Fruit fly (Drosophila melanogaster): ENCODE data around the gene CG2200.

Gene CG2200

dm6 chrX:13087333-13087828, 6.7 kb upstream of the CG2200 start (continued):
- TF ChIP-seq Trl (optimal IDR thresholded peaks at IDR 0.05) (peak; percentile 48 to 83), Trl (GFP tag; optimal IDR thresholded peaks at IDR 0.05) (no peak), sd (tag; optimal IDR thresholded peaks at IDR 0.05) (peak; percentile 10), luna (GFP tag; optimal IDR thresholded peaks at IDR 0.05) (no peak), otp (GFP tag; IDR thresholded peaks at IDR 0.05) (no peak), CG18011 (GFP tag; optimal IDR thresholded peaks at IDR 0.05) (no peak), sug (tag; optimal IDR thresholded peaks at IDR 0.05) (peak; percentile 13), exex (tag; optimal IDR thresholded peaks at IDR 0.05) (peak; percentile 55), Sry-δ (GFP tag; optimal IDR thresholded peaks at IDR 0.05) (no peak), trem (tag; optimal IDR thresholded peaks at IDR 0.05) (no peak), slbo (GFP tag; IDR thresholded peaks at IDR 0.05) (peak; percentile 47; the same call in 1 of the 2 replicates), psq (GFP tag; optimal IDR thresholded peaks at IDR 0.05) (peak; percentile 68), Hr39 (optimal IDR thresholded peaks at IDR 0.05) (no peak), schlank (tag; optimal IDR thresholded peaks at IDR 0.05) (peak; percentile 8), rib (GFP tag; IDR thresholded peaks at IDR 0.05) (0 out of 2 replicates have a peak, but pooled peaks have one; percentile 31), Fer1 (GFP tag; optimal IDR thresholded peaks at IDR 0.05) (peak; percentile 24), CG4360 (GFP tag; IDR thresholded peaks at IDR 0.05) (peak; percentile 67), Atf6 (GFP tag; IDR thresholded peaks at IDR 0.05) (0 out of 2 replicates have a peak, but pooled peaks have one; percentile 8), CG33557 (GFP tag; optimal IDR thresholded peaks at IDR 0.05) (no peak), oc (tag; optimal IDR thresholded peaks at IDR 0.05) (no peak), Doc2 (GFP tag; IDR thresholded peaks at IDR 0.05) (no peak), Bteb2 (GFP tag; optimal IDR thresholded peaks at IDR 0.05) (no peak), CG13296 (GFP tag; optimal IDR thresholded peaks at IDR 0.05) (peak; percentile 28), Nf-YA (GFP tag; IDR thresholded peaks at IDR 0.05) (0 out of 2 replicates have a peak, but pooled peaks have one; percentile 9), Elba2 (GFP tag; optimal IDR thresholded peaks at IDR 0.05) (peak; percentile 91), Med (GFP tag) (peak; percentile 76), sob (GFP tag; IDR thresholded peaks at IDR 0.05) (peak; percentile 47; the same call in 1 of the 2 replicates), NK7.1 (GFP tag; optimal IDR thresholded peaks at IDR 0.05) (no peak), cwo (GFP tag; optimal IDR thresholded peaks at IDR 0.05) (peak; percentile 26), CkIIα-i1 (GFP tag; IDR thresholded peaks at IDR 0.05) (no peak), gce (GFP tag; IDR thresholded peaks at IDR 0.05) (no peak), CG6765 (GFP tag; optimal IDR thresholded peaks at IDR 0.05) (peak; percentile 33), CG12236 (GFP tag; optimal IDR thresholded peaks at IDR 0.05) (no peak), gro (GFP tag; optimal IDR thresholded peaks at IDR 0.05) (peak; percentile 51), CG9932 (GFP tag; IDR thresholded peaks at IDR 0.05) (no peak; the same call in none of the 2 replicates), caup (GFP tag; optimal IDR thresholded peaks at IDR 0.05; ENCODE audit: severe bottlenecking) (peak; percentile 12), chif (GFP tag; optimal IDR thresholded peaks at IDR 0.05) (no peak), cad (GFP tag; optimal IDR thresholded peaks at IDR 0.05) (no peak), cg (GFP tag; optimal IDR thresholded peaks at IDR 0.05) (peak; percentile 50), Bgb (GFP tag; IDR thresholded peaks at IDR 0.05; ENCODE audit: partially characterized antibody) (peak; percentile 20; the same call in 1 of the 2 replicates), HmgZ (tag; optimal IDR thresholded peaks at IDR 0.05) (peak; percentile 50), CG3847 (GFP tag; IDR thresholded peaks at IDR 0.05) (0 out of 2 replicates have a peak, but pooled peaks have one; percentile 19), CG11093 (GFP tag; IDR thresholded peaks at IDR 0.05) (no peak)

Data from whole organism, embryonic.